Fruit fly (Drosophila melanogaster): ENCODE measurements around the gene CG14218.
A peak's percentile ranks its signal among the peaks of the same experiment; 100 is the strongest.

Gene CG14218

dm6 chrX:19603953-19604352 is 22.2 kb upstream of the CG14218 start (continued):
- peak; percentile 72 for TF ChIP-seq CG6765 (GFP tag; optimal IDR thresholded peaks at IDR 0.05)
- peak; percentile 25 for TF ChIP-seq Lhr (GFP tag; optimal IDR thresholded peaks at IDR 0.05)
- no peak for TF ChIP-seq HLHmδ (GFP tag; optimal IDR thresholded peaks at IDR 0.05)
- TF ChIP-seq BtbVII (GFP tag; optimal IDR thresholded peaks at IDR 0.05), result peak; percentile 61
- peak; percentile 80 for TF ChIP-seq gem (tag; optimal IDR thresholded peaks at IDR 0.05)
- TF ChIP-seq CG14860 (GFP tag; IDR thresholded peaks at IDR 0.05; ENCODE audit: partially characterized antibody), result no peak
- TF ChIP-seq Sin3A (optimal IDR thresholded peaks at IDR 0.05), result no peak
- TF ChIP-seq CG3726 (GFP tag; IDR thresholded peaks at IDR 0.05), result 0 out of 3 replicates have a peak, but pooled peaks have one; percentile 38
- TF ChIP-seq CG4707 (GFP tag; optimal IDR thresholded peaks at IDR 0.05), result peak; percentile 13
- no peak for TF ChIP-seq hbn (GFP tag; IDR thresholded peaks at IDR 0.05; ENCODE audit: partially characterized antibody)
- peak; percentile 36; the same call in 1 of the 3 replicates for TF ChIP-seq croc (GFP tag; conservative IDR thresholded peaks at IDR 0.05)
- TF ChIP-seq unpg (GFP tag; optimal IDR thresholded peaks at IDR 0.05), result peak; percentile 75
- TF ChIP-seq CG8924 (tag; optimal IDR thresholded peaks at IDR 0.05), result peak; percentile 72
- TF ChIP-seq CG9876 (GFP tag; optimal IDR thresholded peaks at IDR 0.05), result no peak
- peak; percentile 74 for TF ChIP-seq klu (GFP tag; IDR thresholded peaks at IDR 0.05)
- no peak for TF ChIP-seq CG2129 (GFP tag; IDR thresholded peaks at IDR 0.05; ENCODE audit: partially characterized antibody)
- TF ChIP-seq slp2 (GFP tag; optimal IDR thresholded peaks at IDR 0.05), result peak; percentile 42
- TF ChIP-seq vfl (GFP tag; optimal IDR thresholded peaks at IDR 0.05), result peak; percentile 29
- TF ChIP-seq lab (GFP tag; optimal IDR thresholded peaks at IDR 0.05), result peak; percentile 89
- peak; percentile 69 for TF ChIP-seq bcd (GFP tag; optimal IDR thresholded peaks at IDR 0.05)
- no peak for TF ChIP-seq lov (optimal IDR thresholded peaks at IDR 0.05)
- no peak for TF ChIP-seq lov (GFP tag; IDR thresholded peaks at IDR 0.05)
- TF ChIP-seq D19A (tag; optimal IDR thresholded peaks at IDR 0.05), result peak; percentile 42
- peak; percentile 58 for TF ChIP-seq scrt (GFP tag; optimal IDR thresholded peaks at IDR 0.05)
- TF ChIP-seq slou (GFP tag; optimal IDR thresholded peaks at IDR 0.05), result peak; percentile 70
- peak; percentile 62; the same call in 1 of the 2 replicates for TF ChIP-seq sens-2 (GFP tag; IDR thresholded peaks at IDR 0.05)
- TF ChIP-seq esg (GFP tag; conservative IDR thresholded peaks at IDR 0.05), result peak; percentile 74
- peak; percentile 13 for TF ChIP-seq CG2875 (GFP tag; optimal IDR thresholded peaks at IDR 0.05)
- TF ChIP-seq CG15011 (GFP tag; optimal IDR thresholded peaks at IDR 0.05), result peak; percentile 55
- TF ChIP-seq CG4360 (GFP tag; IDR thresholded peaks at IDR 0.05), result no peak
- peak; percentile 48 for TF ChIP-seq ewg (GFP tag; optimal IDR thresholded peaks at IDR 0.05)
- peak; percentile 68 for TF ChIP-seq kay (GFP tag; optimal IDR thresholded peaks at IDR 0.05)
- TF ChIP-seq Chrac-16 (GFP tag; optimal IDR thresholded peaks at IDR 0.05), result peak; percentile 63
- TF ChIP-seq CG15514 (GFP tag; optimal IDR thresholded peaks at IDR 0.05), result peak; percentile 58
- TF ChIP-seq eve (GFP tag; optimal IDR thresholded peaks at IDR 0.05), result no peak
- TF ChIP-seq Sox102F (GFP tag; optimal IDR thresholded peaks at IDR 0.05), result peak; percentile 78
- TF ChIP-seq CG17802 (tag; optimal IDR thresholded peaks at IDR 0.05), result peak; percentile 5
- TF ChIP-seq CG30020 (tag; optimal IDR thresholded peaks at IDR 0.05), result peak; percentile 6
- peak; percentile 43 for TF ChIP-seq repo (GFP tag; optimal IDR thresholded peaks at IDR 0.05)
- TF ChIP-seq CG11085 (GFP tag; IDR thresholded peaks at IDR 0.05), result peak; percentile 78
- TF ChIP-seq CG12155 (GFP tag; optimal IDR thresholded peaks at IDR 0.05), result peak; percentile 80
- TF ChIP-seq sug (tag; optimal IDR thresholded peaks at IDR 0.05), result peak; percentile 82
- peak; percentile 43 for TF ChIP-seq gcm (GFP tag; optimal IDR thresholded peaks at IDR 0.05)
- TF ChIP-seq toy (GFP tag; IDR thresholded peaks at IDR 0.05), result peak; percentile 65
- TF ChIP-seq CG7987 (GFP tag; optimal IDR thresholded peaks at IDR 0.05), result no peak
- TF ChIP-seq E2f2 (GFP tag; IDR thresholded peaks at IDR 0.05), result peak; percentile 63
- TF ChIP-seq CG10462 (GFP tag; optimal IDR thresholded peaks at IDR 0.05), result peak; percentile 24
- no peak for TF ChIP-seq ERR (GFP tag; optimal IDR thresholded peaks at IDR 0.05)
- peak; percentile 44 for TF ChIP-seq zfh2 (GFP tag; optimal IDR thresholded peaks at IDR 0.05)
- peak; percentile 20; the same call in 1 of the 2 replicates for TF ChIP-seq ara (GFP tag; IDR thresholded peaks at IDR 0.05)
- TF ChIP-seq CG6689 (GFP tag; IDR thresholded peaks at IDR 0.05), result peak; percentile 73

Measured in whole organism, embryonic.